Worm (Caenorhabditis elegans): ENCODE data around the gene E_BE45912.2.

DNA sequence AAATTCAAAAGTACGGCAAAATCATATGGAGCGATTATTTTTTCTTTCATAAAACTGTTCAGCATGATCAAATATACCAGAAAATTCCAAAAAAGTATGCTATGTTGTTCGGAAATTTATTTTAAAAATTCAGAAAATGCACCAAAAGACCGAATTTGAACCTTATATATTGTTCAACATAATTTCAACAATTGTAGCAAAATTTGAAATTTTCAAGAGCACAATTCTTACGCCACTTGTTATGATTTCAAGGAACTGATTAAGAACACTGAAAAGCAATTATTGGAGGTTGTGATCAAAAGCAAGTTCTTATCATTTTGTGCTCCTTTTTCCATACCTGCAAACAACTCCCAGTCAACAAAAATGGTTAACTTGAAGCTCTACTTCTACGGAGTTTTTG, 22.8 kb downstream of the E_BE45912.2 start, which contains the start of gene clc-27:
- TF ChIP-seq jun-1 (tag; optimal IDR thresholded peaks at IDR 0.05) = no peak
- TF ChIP-seq pha-4 (tag; optimal IDR thresholded peaks at IDR 0.05) = no peak
- no peak for TF ChIP-seq mdl-1 (tag; optimal IDR thresholded peaks at IDR 0.05)
- no peak for TF ChIP-seq nhr-12 (tag; optimal IDR thresholded peaks at IDR 0.05)
- no peak for TF ChIP-seq unc-39 (tag; optimal IDR thresholded peaks at IDR 0.05)
- no peak for TF ChIP-seq nhr-43 (tag; optimal IDR thresholded peaks at IDR 0.05; ENCODE audit: poor library complexity, severe bottlenecking)
- no peak for TF ChIP-seq ama-1 (optimal IDR thresholded peaks at IDR 0.05)
- no peak for TF ChIP-seq fos-1 (tag; optimal IDR thresholded peaks at IDR 0.05)
- no peak for TF ChIP-seq elt-1 (tag; optimal IDR thresholded peaks at IDR 0.05)
- TF ChIP-seq ceh-9 (tag; optimal IDR thresholded peaks at IDR 0.05) = no peak

All from whole organism, L3 larva.